Fruit fly (Drosophila melanogaster) whole organism, embryonic: Measurements from ENCODE around the gene CG2256.
A peak's percentile ranks its signal among the peaks of the same experiment; 100 is the strongest.

Source experiments
- ATbp ChIP-seq: fragments of 200-800 bp; sonication (Bioruptor generic); optimal IDR thresholded peaks from 2 replicates; lab custom pipeline; 2017; ENCODE audit warnings: missing biosample characterization, mild to moderate bottlenecking, missing genetic modification characterization, missing genetic modification reagents
- Ada2b ChIP-seq: fragments of 200-800 bp; sonication (Bioruptor generic); IDR thresholded peaks from 2 replicates; pipeline ENCODE4 v1.3.6; 2022; ENCODE audit warnings: missing biosample characterization, missing genetic modification characterization
- Asciz ChIP-seq: fragments of 200-800 bp; sonication (Bioruptor generic); optimal IDR thresholded peaks from 2 replicates; lab custom pipeline; 2017; ENCODE audit warnings: missing biosample characterization, mild to moderate bottlenecking, missing genetic modification characterization, missing genetic modification reagents
- Bteb2 ChIP-seq: fragments of 200-800 bp; sonication (Bioruptor generic); optimal IDR thresholded peaks from 2 replicates; lab custom pipeline; 2016; ENCODE audit warnings: missing biosample characterization, missing genetic modification characterization
- CG10959 ChIP-seq: fragments of 200-800 bp; sonication (Bioruptor generic); IDR thresholded peaks from 2 replicates; pipeline ENCODE4 v1.3.6; 2022; ENCODE audit warnings: missing biosample characterization, missing genetic modification characterization
- CG12155 ChIP-seq: fragments of 200-800 bp; sonication (Bioruptor generic); optimal IDR thresholded peaks from 3 replicates; lab custom pipeline; 2016; ENCODE audit warnings: missing biosample characterization, missing genetic modification characterization
- CG13424 ChIP-seq: fragments of 200-800 bp; sonication (Bioruptor generic); optimal IDR thresholded peaks from 2 replicates; lab custom pipeline; 2019; ENCODE audit warnings: missing biosample characterization, mild to moderate bottlenecking, missing genetic modification characterization, moderate library complexity
- CG13775 ChIP-seq: fragments of 200-800 bp; sonication (Bioruptor generic); optimal IDR thresholded peaks from 3 replicates; lab custom pipeline; 2017; ENCODE audit warnings: missing biosample characterization, mild to moderate bottlenecking, missing genetic modification characterization
- CG15696 ChIP-seq: fragments of 200-800 bp; sonication (Bioruptor generic); optimal IDR thresholded peaks from 2 replicates; lab custom pipeline; 2019; ENCODE audit warnings: missing biosample characterization, mild to moderate bottlenecking, missing genetic modification characterization, moderate library complexity
- CG16779 ChIP-seq: fragments of 200-800 bp; sonication (Bioruptor generic); IDR thresholded peaks from 2 replicates; pipeline ENCODE4 v1.3.6; 2022; ENCODE audit warnings: missing biosample characterization, missing genetic modification characterization
- CG16815 ChIP-seq: fragments of 200-800 bp; sonication (Bioruptor generic); optimal IDR thresholded peaks from 3 replicates; lab custom pipeline; 2017; ENCODE audit warnings: missing biosample characterization, mild to moderate bottlenecking, missing genetic modification characterization
- CG18476 ChIP-seq: fragments of 200-800 bp; sonication (Bioruptor generic); optimal IDR thresholded peaks from 2 replicates; lab custom pipeline; 2016; ENCODE audit warnings: missing biosample characterization, mild to moderate bottlenecking, missing genetic modification characterization
- CG2202 ChIP-seq: fragments of 200-800 bp; sonication (Bioruptor generic); optimal IDR thresholded peaks from 2 replicates; lab custom pipeline; 2018; ENCODE audit warnings: missing biosample characterization, mild to moderate bottlenecking, missing genetic modification characterization
- CG2875 ChIP-seq: fragments of 200-800 bp; sonication (Bioruptor generic); optimal IDR thresholded peaks from 2 replicates; lab custom pipeline; 2017; ENCODE audit warnings: missing biosample characterization, mild to moderate bottlenecking, missing genetic modification characterization, missing genetic modification reagents
- CG30403 ChIP-seq: fragments of 200-800 bp; sonication (Bioruptor generic); optimal IDR thresholded peaks from 3 replicates; lab custom pipeline; 2016; ENCODE audit warnings: missing biosample characterization, missing genetic modification characterization
- CG3838 ChIP-seq: fragments of 200-800 bp; sonication (Bioruptor generic); optimal IDR thresholded peaks from 3 replicates; lab custom pipeline; 2016; ENCODE audit warnings: missing biosample characterization, missing genetic modification characterization
- CG4404 ChIP-seq: fragments of 200-800 bp; sonication (Bioruptor generic); IDR thresholded peaks from 2 replicates; pipeline ENCODE4 v1.3.6; 2022; ENCODE audit warnings: missing biosample characterization, missing genetic modification characterization
- CG4707 ChIP-seq: fragments of 200-800 bp; sonication (Bioruptor generic); optimal IDR thresholded peaks from 2 replicates; lab custom pipeline; 2018; ENCODE audit warnings: missing biosample characterization, mild to moderate bottlenecking, missing genetic modification characterization, moderate library complexity
- CG4730 ChIP-seq: fragments of 200-800 bp; sonication (Bioruptor generic); IDR thresholded peaks from 2 replicates; pipeline ENCODE4 v1.3.6; 2022; ENCODE audit warnings: missing biosample characterization, missing genetic modification characterization
- CG6272 ChIP-seq: fragments of 200-800 bp; sonication (Bioruptor generic); IDR thresholded peaks from 2 replicates; pipeline ENCODE4 v1.3.6; 2022; ENCODE audit warnings: missing biosample characterization, missing genetic modification characterization
- CG7839 ChIP-seq: fragments of 200-800 bp; sonication (Bioruptor generic); optimal IDR thresholded peaks from 3 replicates; lab custom pipeline; 2018; ENCODE audit warnings: missing biosample characterization, mild to moderate bottlenecking, missing genetic modification characterization, moderate library complexity
- D ChIP-seq, 2 experiments: fragments of 200-800 bp in 1 of 2; fragments of >200 bp in 1 of 2; sonication (Bioruptor generic) in 1 of 2; optimal IDR thresholded peaks; 2 replicates in 1 of 2; 3 replicates in 1 of 2; lab custom pipeline; 2017; ENCODE audit warnings: mild to moderate bottlenecking in 1 of 2, missing biosample characterization in 1 of 2, missing genetic modification characterization in 1 of 2, missing genetic modification reagents in 1 of 2
- E2f2 ChIP-seq: fragments of 200-800 bp; sonication (Bioruptor generic); IDR thresholded peaks from 2 replicates; pipeline ENCODE4 v1.3.6; 2022; ENCODE audit warnings: missing biosample characterization, missing genetic modification characterization
- Hr78 ChIP-seq, 2 experiments: fragments of 200-800 bp in 1 of 2; fragments of >200 bp in 1 of 2; sonication (Bioruptor generic) in 1 of 2; optimal IDR thresholded peaks; 2 replicates each; lab custom pipeline; 2017 to 2019; ENCODE audit warnings: missing biosample characterization in 2 of 2, missing genetic modification characterization in 2 of 2, mild to moderate bottlenecking in 1 of 2, moderate library complexity in 1 of 2
- Meics ChIP-seq: fragments of 200-800 bp; sonication (Bioruptor generic); optimal IDR thresholded peaks from 2 replicates; lab custom pipeline; 2017; ENCODE audit warnings: missing biosample characterization, mild to moderate bottlenecking, missing genetic modification characterization
- Nf-YB ChIP-seq: fragments of 200-800 bp; sonication (Bioruptor generic); optimal IDR thresholded peaks from 3 replicates; lab custom pipeline; 2019; ENCODE audit warnings: missing biosample characterization, mild to moderate bottlenecking, missing genetic modification characterization, moderate library complexity
- Ssrp ChIP-seq: fragments of 200-800 bp; sonication (Bioruptor generic); optimal IDR thresholded peaks from 2 replicates; lab custom pipeline; 2018; ENCODE audit warnings: missing biosample characterization, mild to moderate bottlenecking, missing genetic modification characterization, moderate library complexity
- danr ChIP-seq: fragments of 200-800 bp; sonication (Bioruptor generic); IDR thresholded peaks from 2 replicates; pipeline ENCODE4 v1.3.6; 2022; ENCODE audit warnings: missing biosample characterization, missing genetic modification characterization
- disco-r ChIP-seq: fragments of 200-800 bp; sonication (Bioruptor generic); optimal IDR thresholded peaks from 2 replicates; lab custom pipeline; 2016; ENCODE audit warnings: missing biosample characterization, missing genetic modification characterization
- dm ChIP-seq: fragments of 200-800 bp; sonication (Bioruptor generic); optimal IDR thresholded peaks from 3 replicates; lab custom pipeline; 2016; ENCODE audit warnings: missing biosample characterization, missing genetic modification characterization
- fd96Cb ChIP-seq: fragments of 200-800 bp; sonication (Bioruptor generic); optimal IDR thresholded peaks from 2 replicates; lab custom pipeline; 2018; ENCODE audit warnings: missing biosample characterization, mild to moderate bottlenecking, missing genetic modification characterization, moderate library complexity
- grn ChIP-seq: fragments of 200-800 bp; sonication (Bioruptor generic); optimal IDR thresholded peaks from 3 replicates; lab custom pipeline; 2017; ENCODE audit warnings: missing biosample characterization, missing genetic modification characterization
- insv ChIP-seq, 2 experiments: fragments of 200-800 bp; sonication (Bioruptor generic); optimal IDR thresholded peaks; 3 replicates each; lab custom pipeline; 2016 to 2018; ENCODE audit warnings: missing biosample characterization in 2 of 2, missing genetic modification characterization in 2 of 2
- kay ChIP-seq: fragments of 200-800 bp; sonication (Bioruptor generic); optimal IDR thresholded peaks from 2 replicates; lab custom pipeline; 2016; ENCODE audit warnings: missing biosample characterization, missing genetic modification characterization
- kni ChIP-seq: fragments of 200-800 bp; sonication (Bioruptor generic); optimal IDR thresholded peaks from 3 replicates; lab custom pipeline; 2017; ENCODE audit warnings: mild to moderate bottlenecking, missing biosample characterization, missing genetic modification reagents, missing genetic modification characterization
- luna ChIP-seq: fragments of 200-800 bp; sonication (Bioruptor generic); optimal IDR thresholded peaks from 2 replicates; lab custom pipeline; 2016; ENCODE audit warnings: missing biosample characterization, missing genetic modification characterization
- mld ChIP-seq: fragments of 200-800 bp; sonication (Bioruptor generic); IDR thresholded peaks from 3 replicates; pipeline ENCODE4 v1.3.6; 2022; ENCODE audit warnings: missing biosample characterization, missing genetic modification characterization; ENCODE audit not compliant: partially characterized antibody
- nmo ChIP-seq: fragments of 200-800 bp; sonication (Bioruptor generic); optimal IDR thresholded peaks from 2 replicates; lab custom pipeline; 2018; ENCODE audit warnings: missing biosample characterization, mild to moderate bottlenecking, missing genetic modification characterization, moderate library complexity
- pfk ChIP-seq: fragments of 200-800 bp; sonication (Bioruptor generic); optimal IDR thresholded peaks from 2 replicates; lab custom pipeline; 2018; ENCODE audit warnings: missing biosample characterization, mild to moderate bottlenecking, missing genetic modification characterization, moderate library complexity
- sna ChIP-seq: fragments of 200-800 bp; sonication (Bioruptor generic); IDR thresholded peaks from 2 replicates; pipeline ENCODE4 v1.3.6; 2022; ENCODE audit warnings: missing biosample characterization, missing genetic modification characterization; ENCODE audit not compliant: partially characterized antibody
- ssp ChIP-seq: fragments of 200-800 bp; sonication (Bioruptor generic); IDR thresholded peaks from 2 replicates; pipeline ENCODE4 v1.3.6; 2022; ENCODE audit warnings: missing biosample characterization, missing genetic modification characterization
- tgo ChIP-seq: fragments of 200-800 bp; sonication (Bioruptor generic); IDR thresholded peaks from 3 replicates; pipeline ENCODE4 v1.3.6; 2022; ENCODE audit warnings: missing biosample characterization, missing genetic modification characterization
- tin ChIP-seq: fragments of 200-800 bp; sonication (Bioruptor generic); optimal IDR thresholded peaks from 3 replicates; lab custom pipeline; 2016; ENCODE audit warnings: missing biosample characterization, missing genetic modification characterization
- tll ChIP-seq, 2 experiments: fragments of 200-800 bp in 1 of 2; fragments of >200 bp in 1 of 2; sonication (Bioruptor generic) in 1 of 2; optimal IDR thresholded peaks; 2 replicates each; lab custom pipeline; 2017 to 2019; ENCODE audit warnings: missing biosample characterization in 2 of 2, missing genetic modification characterization in 2 of 2, mild to moderate bottlenecking in 1 of 2, moderate library complexity in 1 of 2
- tna ChIP-seq: fragments of 200-800 bp; sonication (Bioruptor generic); IDR thresholded peaks from 2 replicates; pipeline ENCODE4 v1.3.6; 2022; ENCODE audit warnings: missing biosample characterization, missing genetic modification characterization; ENCODE audit not compliant: partially characterized antibody
- zfh1 ChIP-seq: fragments of 200-800 bp; sonication (Bioruptor generic); IDR thresholded peaks from 3 replicates; pipeline ENCODE4 v1.3.6; 2022; ENCODE audit warnings: missing biosample characterization, missing genetic modification characterization
- zfh2 ChIP-seq: fragments of 200-800 bp; sonication (Bioruptor generic); optimal IDR thresholded peaks from 2 replicates; lab custom pipeline; 2016; ENCODE audit warnings: missing biosample characterization, missing genetic modification characterization

Gene CG2256

dm6 chrX:8114476-8115342 is 27.7 kb upstream of the CG2256 start (continued):
- TF ChIP-seq CG4730 (GFP tag; lab: Robert Waterston, UW) (no peak), tna (GFP tag; lab: Robert Waterston, UW) (no peak), kni (peak; percentile 11), CG13775 (peak; percentile 52), Asciz (peak; percentile 53), ATbp (GFP tag; lab: Kevin White, UChicago) (peak; percentile 18), CG12155 (GFP tag; lab: Kevin White, UChicago) (peak; percentile 41), Bteb2 (GFP tag; lab: Kevin White, UChicago) (peak; percentile 48), zfh1 (GFP tag; lab: Robert Waterston, UW) (peak; percentile 50; the same call in 1 of the 3 replicates), tin (peak; percentile 20), insv (GFP tag; optimal IDR thresholded peaks at IDR 0.05; lab: Kevin White, UChicago) (peak; percentile 64 to 94), CG15696 (tag; lab: Kevin White, UChicago) (peak; percentile 15), mld (no peak), CG2202 (no peak), Nf-YB (no peak), CG2875 (GFP tag; lab: Kevin White, UChicago) (peak; percentile 16), D (optimal IDR thresholded peaks at IDR 0.05; lab: Kevin White, UChicago) (no peak), D (GFP tag; optimal IDR thresholded peaks at IDR 0.05; lab: Kevin White, UChicago) (peak; percentile 21), sna (GFP tag; lab: Robert Waterston, UW) (no peak), E2f2 (peak; percentile 38; the same call in 1 of the 2 replicates), CG18476 (peak; percentile 22), danr (GFP tag; lab: Robert Waterston, UW) (peak; percentile 37; the same call in 1 of the 2 replicates), luna (GFP tag; lab: Kevin White, UChicago) (peak; percentile 4), CG16779 (GFP tag; lab: Robert Waterston, UW) (no peak), tll (GFP tag; optimal IDR thresholded peaks at IDR 0.05; lab: Kevin White, UChicago) (no peak), dm (no peak), CG30403 (GFP tag; lab: Kevin White, UChicago) (peak; percentile 57), CG4707 (GFP tag; lab: Kevin White, UChicago) (no peak), Hr78 (GFP tag; optimal IDR thresholded peaks at IDR 0.05; lab: Kevin White, UChicago) (peak in 1 of 2 experiments; percentile 61), zfh2 (peak; percentile 50), CG13424 (peak; percentile 77), pfk (GFP tag; lab: Kevin White, UChicago) (no peak), ssp (GFP tag; lab: Robert Waterston, UW) (no peak), CG6272 (GFP tag; lab: Robert Waterston, UW) (no peak), kay (no peak), CG4404 (no peak), Ssrp (tag; lab: Kevin White, UChicago) (peak; percentile 39), CG3838 (GFP tag; lab: Kevin White, UChicago) (no peak), grn (GFP tag; lab: Kevin White, UChicago) (no peak), tgo (peak; percentile 42; the same call in 2 of the 3 replicates), Ada2b (GFP tag; lab: Robert Waterston, UW) (peak; percentile 52), fd96Cb (peak; percentile 54), CG7839 (peak; percentile 76), disco-r (peak; percentile 21), Meics (peak; percentile 82), CG16815 (no peak), CG10959 (GFP tag; lab: Robert Waterston, UW) (no peak), nmo (peak; percentile 60)
